Fruit fly (Drosophila melanogaster) whole organism, pupa: Measurements from ENCODE around the gene CG46515.
"Not testable (repeated sequence)": the region's sequence is repeated elsewhere in the genome, so short reads cannot be mapped to it uniquely, and the experiment has no call there.

Source experiments
- CG15710 ChIP-seq: fragments of 200-800 bp; sonication (Bioruptor generic); optimal IDR thresholded peaks from 2 replicates; lab custom pipeline; 2018; ENCODE audit warnings: missing biosample characterization, mild to moderate bottlenecking, missing genetic modification characterization, moderate library complexity
- CG17806 ChIP-seq: fragments of 200-800 bp; sonication (Bioruptor generic); optimal IDR thresholded peaks from 2 replicates; lab custom pipeline; 2018; ENCODE audit warnings: missing biosample characterization, mild to moderate bottlenecking, missing genetic modification characterization, moderate library complexity
- CG32121 ChIP-seq: fragments of 200-800 bp; sonication (Bioruptor generic); IDR thresholded peaks from 2 replicates; pipeline ENCODE4 v1.3.6; 2022; ENCODE audit warnings: missing biosample characterization, missing genetic modification characterization
- CG8159 ChIP-seq: fragments of 200-800 bp; sonication (Bioruptor generic); optimal IDR thresholded peaks from 3 replicates; lab custom pipeline; 2018; ENCODE audit warnings: missing biosample characterization, mild to moderate bottlenecking, missing genetic modification characterization, moderate library complexity
- CG9948 ChIP-seq: fragments of 200-800 bp; sonication (Bioruptor generic); optimal IDR thresholded peaks from 2 replicates; lab custom pipeline; 2018; ENCODE audit warnings: missing biosample characterization, mild to moderate bottlenecking, missing genetic modification characterization, moderate library complexity
- D1 ChIP-seq: fragments of 200-800 bp; sonication (Bioruptor generic); optimal IDR thresholded peaks from 2 replicates; lab custom pipeline; 2018; ENCODE audit warnings: missing biosample characterization, mild to moderate bottlenecking, missing genetic modification characterization, moderate library complexity
- EcR ChIP-seq: fragments of 200-800 bp; sonication (Bioruptor generic); optimal IDR thresholded peaks from 3 replicates; lab custom pipeline; 2019; ENCODE audit warnings: missing biosample characterization, missing genetic modification characterization, mild to moderate bottlenecking, moderate library complexity, missing genetic modification reagents
- fd96Ca ChIP-seq: fragments of 200-800 bp; sonication (Bioruptor generic); IDR thresholded peaks from 3 replicates; pipeline ENCODE4 v1.3.6; 2022; ENCODE audit warnings: missing biosample characterization, missing genetic modification characterization

- TF ChIP-seq CG17806 (tag; lab: Kevin White, UChicago); CG32121 (GFP tag; lab: Robert Waterston, UW); CG8159 (tag; lab: Kevin White, UChicago); EcR (GFP tag; lab: Kevin White, UChicago); D1; CG15710 (tag; lab: Kevin White, UChicago); fd96Ca (GFP tag; lab: Robert Waterston, UW); CG9948 (tag; lab: Kevin White, UChicago): not testable (repeated sequence)
Measured at dm6 chrX:22226273-22226672, 24.3 kb downstream of the CG46515 start, which contains the start of gene CG46518.
